Fruit fly (Drosophila melanogaster) whole organism, embryonic: ENCODE results near the gene Sox21a.
A peak's percentile ranks its signal among the peaks of the same experiment; 100 is the strongest.

ENCODE experiments used
- CG10267 ChIP-seq: fragments of 200-800 bp; sonication (Bioruptor generic); optimal IDR thresholded peaks from 2 replicates; lab custom pipeline; 2018; ENCODE audit warnings: missing biosample characterization, mild to moderate bottlenecking, missing genetic modification characterization, moderate library complexity
- CG11695 ChIP-seq: fragments of 200-800 bp; sonication (Bioruptor generic); IDR thresholded peaks from 3 replicates; pipeline ENCODE4 v1.3.6; 2022; ENCODE audit warnings: missing biosample characterization, missing genetic modification characterization
- CG12769 ChIP-seq: fragments of 200-800 bp; sonication (Bioruptor generic); optimal IDR thresholded peaks from 2 replicates; lab custom pipeline; 2019; ENCODE audit warnings: missing biosample characterization, mild to moderate bottlenecking, missing genetic modification characterization, moderate library complexity
- CG13287 ChIP-seq: fragments of 200-800 bp; sonication (Bioruptor generic); IDR thresholded peaks from 2 replicates; pipeline ENCODE4 v1.3.6; 2022; ENCODE audit warnings: missing biosample characterization, missing genetic modification characterization; ENCODE audit not compliant: partially characterized antibody
- CG14441 ChIP-seq: fragments of 200-800 bp; sonication (Bioruptor generic); IDR thresholded peaks from 2 replicates; pipeline ENCODE4 v1.3.6; 2022; ENCODE audit warnings: missing biosample characterization, missing genetic modification characterization
- CG14710 ChIP-seq: fragments of 200-800 bp; sonication (Bioruptor generic); optimal IDR thresholded peaks from 3 replicates; lab custom pipeline; 2019; ENCODE audit warnings: missing biosample characterization, mild to moderate bottlenecking, missing genetic modification characterization, moderate library complexity
- CG17361 ChIP-seq: fragments of 200-800 bp; sonication (Bioruptor generic); IDR thresholded peaks from 3 replicates; pipeline ENCODE4 v1.3.6; 2022; ENCODE audit warnings: missing biosample characterization, missing genetic modification characterization
- CG17829 ChIP-seq: fragments of 200-800 bp; optimal IDR thresholded peaks from 2 replicates; lab custom pipeline; 2019; ENCODE audit warnings: missing biosample characterization, mild to moderate bottlenecking, missing genetic modification characterization, moderate library complexity
- CG18262 ChIP-seq: fragments of 200-800 bp; optimal IDR thresholded peaks from 3 replicates; lab custom pipeline; 2019; ENCODE audit warnings: missing biosample characterization, mild to moderate bottlenecking, missing genetic modification characterization, moderate library complexity
- CG2712 ChIP-seq: fragments of 200-800 bp; optimal IDR thresholded peaks from 3 replicates; lab custom pipeline; 2019; ENCODE audit warnings: missing biosample characterization, mild to moderate bottlenecking, missing genetic modification characterization, moderate library complexity
- CG30403 ChIP-seq: fragments of 200-800 bp; sonication (Bioruptor generic); optimal IDR thresholded peaks from 3 replicates; lab custom pipeline; 2016; ENCODE audit warnings: missing biosample characterization, missing genetic modification characterization
- CG31441 ChIP-seq: fragments of 200-800 bp; sonication (Bioruptor generic); IDR thresholded peaks from 2 replicates; pipeline ENCODE4 v1.3.6; 2022; ENCODE audit warnings: missing biosample characterization, missing genetic modification characterization
- CG32767 ChIP-seq: fragments of 200-800 bp; sonication (Bioruptor generic); IDR thresholded peaks from 2 replicates; pipeline ENCODE4 v1.3.6; 2022; ENCODE audit warnings: missing biosample characterization, missing genetic modification characterization
- CG5245 ChIP-seq: fragments of 200-800 bp; sonication (Bioruptor generic); optimal IDR thresholded peaks from 3 replicates; lab custom pipeline; 2016; ENCODE audit warnings: missing biosample characterization, missing genetic modification characterization
- CG7556 ChIP-seq: fragments of 200-800 bp; sonication (Bioruptor generic); optimal IDR thresholded peaks from 2 replicates; lab custom pipeline; 2017; ENCODE audit warnings: missing biosample characterization, mild to moderate bottlenecking, missing genetic modification characterization
- CG7839 ChIP-seq: fragments of 200-800 bp; sonication (Bioruptor generic); optimal IDR thresholded peaks from 3 replicates; lab custom pipeline; 2018; ENCODE audit warnings: missing biosample characterization, mild to moderate bottlenecking, missing genetic modification characterization, moderate library complexity
- CG8089 ChIP-seq: fragments of 200-800 bp; sonication (Bioruptor generic); optimal IDR thresholded peaks from 3 replicates; lab custom pipeline; 2016; ENCODE audit warnings: missing biosample characterization, missing genetic modification characterization
- CG9727 ChIP-seq: fragments of 200-800 bp; sonication (Bioruptor generic); optimal IDR thresholded peaks from 3 replicates; lab custom pipeline; 2017; ENCODE audit warnings: missing biosample characterization, mild to moderate bottlenecking, missing genetic modification characterization
- D ChIP-seq, 2 experiments: fragments of 200-800 bp in 1 of 2; fragments of >200 bp in 1 of 2; sonication (Bioruptor generic) in 1 of 2; optimal IDR thresholded peaks; 2 replicates in 1 of 2; 3 replicates in 1 of 2; lab custom pipeline; 2017; ENCODE audit warnings: mild to moderate bottlenecking in 1 of 2, missing biosample characterization in 1 of 2, missing genetic modification characterization in 1 of 2, missing genetic modification reagents in 1 of 2
- D19A ChIP-seq: fragments of 200-800 bp; optimal IDR thresholded peaks from 3 replicates; lab custom pipeline; 2019; ENCODE audit warnings: missing biosample characterization, mild to moderate bottlenecking, missing genetic modification characterization, moderate library complexity
- Ets65A ChIP-seq: fragments of 200-800 bp; sonication (Bioruptor generic); peaks from one replicate; lab custom pipeline; 2016; ENCODE audit warnings: missing biosample characterization, missing genetic modification characterization
- HHEX ChIP-seq: fragments of 200-800 bp; sonication (Bioruptor generic); optimal IDR thresholded peaks from 3 replicates; lab custom pipeline; 2017; ENCODE audit warnings: missing biosample characterization, mild to moderate bottlenecking, missing genetic modification characterization, missing genetic modification reagents
- Max ChIP-seq: fragments of 200-800 bp; sonication (Bioruptor generic); optimal IDR thresholded peaks from 2 replicates; lab custom pipeline; 2016; ENCODE audit warnings: missing biosample characterization, mild to moderate bottlenecking, missing genetic modification characterization
- Med ChIP-seq: fragments of 200-800 bp; sonication (Bioruptor generic); peaks from one replicate; lab custom pipeline; 2016; ENCODE audit warnings: missing biosample characterization, missing genetic modification characterization, mild to moderate bottlenecking, inconsistent platforms, moderate library complexity
- Ptx1 ChIP-seq: fragments of 200-800 bp; sonication (Bioruptor generic); IDR thresholded peaks from 2 replicates; pipeline ENCODE4 v1.3.6; 2022; ENCODE audit warnings: missing biosample characterization, missing genetic modification characterization
- Sox100B ChIP-seq: fragments of 200-800 bp; sonication (Bioruptor generic); optimal IDR thresholded peaks from 3 replicates; lab custom pipeline; 2018; ENCODE audit warnings: missing biosample characterization, mild to moderate bottlenecking, missing genetic modification characterization
- Vsx1 ChIP-seq: fragments of 200-800 bp; sonication (Bioruptor generic); optimal IDR thresholded peaks from 2 replicates; lab custom pipeline; 2017; ENCODE audit warnings: missing biosample characterization, mild to moderate bottlenecking, missing genetic modification characterization, missing genetic modification reagents
- Xrp1 ChIP-seq: fragments of 200-800 bp; sonication (Bioruptor generic); IDR thresholded peaks from 2 replicates; pipeline ENCODE4 v1.3.6; 2022; ENCODE audit warnings: missing biosample characterization, missing genetic modification characterization
- bsh ChIP-seq, 2 experiments: fragments of 200-800 bp; sonication (Bioruptor generic); optimal IDR thresholded peaks; 2 replicates each; lab custom pipeline; 2017 to 2018; ENCODE audit warnings: mild to moderate bottlenecking in 2 of 2, missing biosample characterization in 2 of 2, missing genetic modification characterization in 2 of 2, moderate library complexity in 1 of 2
- corto ChIP-seq: fragments of 200-800 bp; sonication (Bioruptor generic); optimal IDR thresholded peaks from 2 replicates; lab custom pipeline; 2016; ENCODE audit warnings: missing biosample characterization, mild to moderate bottlenecking, missing genetic modification characterization, moderate library complexity
- croc ChIP-seq: fragments of 200-800 bp; sonication (Bioruptor generic); conservative IDR thresholded peaks from 3 replicates; pipeline ENCODE4 v1.3.6; 2022; ENCODE audit warnings: missing biosample characterization, missing genetic modification characterization
- dmrt99B ChIP-seq: fragments of 200-800 bp; sonication (Bioruptor generic); optimal IDR thresholded peaks from 2 replicates; lab custom pipeline; 2018; ENCODE audit warnings: missing biosample characterization, mild to moderate bottlenecking, missing genetic modification characterization, moderate library complexity
- fd96Cb ChIP-seq: fragments of 200-800 bp; sonication (Bioruptor generic); optimal IDR thresholded peaks from 2 replicates; lab custom pipeline; 2018; ENCODE audit warnings: missing biosample characterization, mild to moderate bottlenecking, missing genetic modification characterization, moderate library complexity
- gcm ChIP-seq: fragments of 200-800 bp; sonication (Bioruptor generic); optimal IDR thresholded peaks from 2 replicates; lab custom pipeline; 2019; ENCODE audit warnings: missing biosample characterization, mild to moderate bottlenecking, missing genetic modification characterization, moderate library complexity
- gem ChIP-seq: fragments of 200-800 bp; sonication (Bioruptor generic); optimal IDR thresholded peaks from 2 replicates; lab custom pipeline; 2019; ENCODE audit warnings: missing biosample characterization, mild to moderate bottlenecking, missing genetic modification characterization, moderate library complexity
- lbe ChIP-seq: fragments of 200-800 bp; sonication (Bioruptor generic); optimal IDR thresholded peaks from 2 replicates; lab custom pipeline; 2016; ENCODE audit warnings: missing biosample characterization, mild to moderate bottlenecking, missing genetic modification characterization
- lola ChIP-seq, 3 experiments: fragments of >200 bp in 2 of 3; fragments of 200-800 bp in 1 of 3; sonication (Bioruptor generic) in 1 of 3; optimal IDR thresholded peaks; 2 replicates each; lab custom pipeline; 2017 to 2019; ENCODE audit warnings: missing biosample characterization in 3 of 3, missing genetic modification characterization in 3 of 3, mild to moderate bottlenecking in 1 of 3, moderate library complexity in 1 of 3
- nmo ChIP-seq: fragments of 200-800 bp; sonication (Bioruptor generic); optimal IDR thresholded peaks from 2 replicates; lab custom pipeline; 2018; ENCODE audit warnings: missing biosample characterization, mild to moderate bottlenecking, missing genetic modification characterization, moderate library complexity
- prd ChIP-seq, 3 experiments: fragments of >200 bp in 2 of 3; fragments of 200-800 bp in 1 of 3; sonication (Bioruptor generic) in 1 of 3; optimal IDR thresholded peaks in 2 of 3; IDR thresholded peaks in 1 of 3; 2 replicates in 2 of 3; 3 replicates in 1 of 3; pipeline versions ENCODE4 v1.3.6 to Lab custom; 2017 to 2022; ENCODE audit warnings: missing biosample characterization in 1 of 3, missing genetic modification characterization in 1 of 3
- row ChIP-seq: fragments of 200-800 bp; sonication (Bioruptor generic); IDR thresholded peaks from 3 replicates; pipeline ENCODE4 v1.3.6; 2022; ENCODE audit warnings: missing biosample characterization, missing genetic modification characterization
- sens ChIP-seq: fragments of 200-800 bp; sonication (Bioruptor generic); peaks from one replicate; lab custom pipeline; 2016; ENCODE audit warnings: missing biosample characterization, missing genetic modification characterization
- slbo ChIP-seq: fragments of 200-800 bp; sonication (Bioruptor generic); IDR thresholded peaks from 2 replicates; pipeline ENCODE4 v1.3.6; 2022; ENCODE audit warnings: missing biosample characterization, missing genetic modification characterization
- sug ChIP-seq: fragments of 200-800 bp; optimal IDR thresholded peaks from 2 replicates; lab custom pipeline; 2019; ENCODE audit warnings: missing biosample characterization, mild to moderate bottlenecking, missing genetic modification characterization, moderate library complexity

The Sox21a gene

DNA sequence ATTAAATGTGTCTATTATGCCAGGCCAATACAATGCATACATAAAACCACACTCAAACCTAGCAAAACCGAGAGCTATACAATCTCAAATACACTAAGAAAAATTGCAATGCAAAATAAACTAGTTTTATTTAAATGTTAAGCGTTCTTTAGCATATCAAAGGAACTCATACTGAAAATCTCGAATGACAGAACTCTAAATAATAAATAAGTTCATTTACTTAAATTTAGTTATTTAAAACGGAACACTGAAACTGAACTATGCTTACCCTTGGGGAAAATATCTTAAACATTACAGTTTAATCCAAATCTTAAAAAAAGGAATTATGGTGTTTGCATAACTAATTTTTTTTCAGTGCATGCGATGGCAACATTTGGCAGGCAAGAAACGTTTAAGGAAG, 21.7 kb downstream of the Sox21a start:
- peak in 1 of 2 experiments; percentile 3 for TF ChIP-seq bsh (GFP tag; optimal IDR thresholded peaks at IDR 0.05; lab: Kevin White, UChicago)
- peak; percentile 30 for TF ChIP-seq CG7839 (tag; lab: Kevin White, UChicago)
- peak; percentile 39 for TF ChIP-seq fd96Cb
- no peak for TF ChIP-seq D (optimal IDR thresholded peaks at IDR 0.05; lab: Kevin White, UChicago)
- peak; percentile 18 for TF ChIP-seq D (GFP tag; optimal IDR thresholded peaks at IDR 0.05; lab: Kevin White, UChicago)
- TF ChIP-seq CG31441 (GFP tag; lab: Robert Waterston, UW), result peak; percentile 48; the same call in 1 of the 2 replicates
- peak; percentile 36 for TF ChIP-seq nmo (GFP tag; lab: Kevin White, UChicago)
- TF ChIP-seq HHEX (GFP tag; lab: Kevin White, UChicago), result no peak
- TF ChIP-seq sens (GFP tag; lab: Kevin White, UChicago), result peak; percentile 81
- peak; percentile 1 for TF ChIP-seq Sox100B (GFP tag; lab: Kevin White, UChicago)
- TF ChIP-seq CG17829 (tag; lab: Kevin White, UChicago), result peak; percentile 56
- peak; percentile 49 for TF ChIP-seq gem (tag; lab: Kevin White, UChicago)
- no peak for TF ChIP-seq prd (optimal IDR thresholded peaks at IDR 0.05; lab: Kevin White, UChicago)
- TF ChIP-seq prd (GFP tag; IDR thresholded peaks at IDR 0.05; lab: Robert Waterston, UW), result peak; percentile 52; the same call in 1 of the 3 replicates
- no peak for TF ChIP-seq slbo
- TF ChIP-seq CG12769 (tag; lab: Kevin White, UChicago), result no peak
- no peak; the same call in 2 of the 3 replicates for TF ChIP-seq croc
- no peak for TF ChIP-seq CG32767 (GFP tag; lab: Robert Waterston, UW)
- TF ChIP-seq CG2712, result peak; percentile 66
- peak; percentile 22 for TF ChIP-seq CG10267 (tag; lab: Kevin White, UChicago)
- TF ChIP-seq Ets65A (GFP tag; lab: Kevin White, UChicago), result no peak
- TF ChIP-seq CG13287 (GFP tag; lab: Robert Waterston, UW), result no peak
- TF ChIP-seq Xrp1 (GFP tag; lab: Robert Waterston, UW), result peak; percentile 34; the same call in 1 of the 2 replicates
- no peak for TF ChIP-seq Max (GFP tag; lab: Kevin White, UChicago)
- TF ChIP-seq CG30403 (GFP tag; lab: Kevin White, UChicago), result peak; percentile 3
- peak; percentile 13 for TF ChIP-seq CG9727
- TF ChIP-seq CG11695 (GFP tag; lab: Robert Waterston, UW), result 0 out of 3 replicates have a peak, but pooled peaks have one; percentile 29
- peak in 1 of 3 experiments; percentile 8 for TF ChIP-seq lola (GFP tag; optimal IDR thresholded peaks at IDR 0.05; lab: Kevin White, UChicago)
- TF ChIP-seq gcm, result no peak
- 0 out of 3 replicates have a peak, but pooled peaks have one; percentile 25 for TF ChIP-seq row
- TF ChIP-seq CG5245 (GFP tag; lab: Kevin White, UChicago), result no peak
- peak; percentile 36 for TF ChIP-seq dmrt99B (tag; lab: Kevin White, UChicago)
- peak; percentile 63 for TF ChIP-seq CG17361 (GFP tag; lab: Robert Waterston, UW)
- TF ChIP-seq Med (GFP tag; lab: Kevin White, UChicago), result no peak
- TF ChIP-seq CG7556 (GFP tag; lab: Kevin White, UChicago), result peak; percentile 20
- no peak for TF ChIP-seq CG14441
- peak; percentile 25 for TF ChIP-seq CG14710
- TF ChIP-seq CG18262 (tag; lab: Kevin White, UChicago), result peak; percentile 65
- no peak for TF ChIP-seq CG8089
- TF ChIP-seq sug (tag; lab: Kevin White, UChicago), result no peak
- peak; percentile 7; the same call in 1 of the 2 replicates for TF ChIP-seq Ptx1

dm6 chr3L:14083283-14083682, 24.6 kb downstream of the Sox21a start, which contains the start of gene CG8100:
Gene CG8100 (plus strand): TSS chr3L:14083615.
- peak; percentile 7 for TF ChIP-seq lbe (GFP tag; lab: Kevin White, UChicago)
- TF ChIP-seq corto (GFP tag; lab: Kevin White, UChicago), result peak; percentile 65
- peak; percentile 53 for TF ChIP-seq D19A
- TF ChIP-seq sens (GFP tag; lab: Kevin White, UChicago), result peak; percentile 6
- TF ChIP-seq Vsx1, result no peak
- TF ChIP-seq gem (tag; lab: Kevin White, UChicago), result peak; percentile 3
